Worm (Caenorhabditis elegans) whole organism, midembryonic: Measurements from ENCODE around the gene lipl-4.

Source experiments
- cog-1 ChIP-seq: sonication (generic microtip); optimal IDR thresholded peaks from 2 replicates; lab custom pipeline; 2016; ENCODE audit warnings: missing genetic modification characterization, missing compliant biosample characterization
- flt-1 ChIP-seq: fragments of 200-800 bp; sonication (Bioruptor generic); IDR thresholded peaks from 2 replicates; pipeline ENCODE4 v1.3.6; 2022; ENCODE audit warnings: missing genetic modification characterization, missing compliant biosample characterization
- med-1 ChIP-seq: sonication (generic microtip); optimal IDR thresholded peaks from 2 replicates; lab custom pipeline; 2017; ENCODE audit warnings: missing genetic modification characterization, mild to moderate bottlenecking, missing compliant biosample characterization, antibody characterized with exemption, missing genetic modification reagents; ENCODE audit not compliant: insufficient read depth
- ref-1 ChIP-seq: fragments of 200-800 bp; sonication (Bioruptor generic); conservative IDR thresholded peaks from 2 replicates; pipeline ENCODE4 v1.3.6; 2022; ENCODE audit warnings: missing genetic modification reagents, missing genetic modification characterization, missing compliant biosample characterization
- ztf-29 ChIP-seq: fragments of 200-800 bp; sonication (Bioruptor generic); IDR thresholded peaks from 2 replicates; pipeline ENCODE4 v1.3.6; 2022; ENCODE audit warnings: missing genetic modification reagents, missing genetic modification characterization, missing compliant biosample characterization

- TF ChIP-seq flt-1 (GFP tag; lab: Robert Waterston, UW) = no peak
- TF ChIP-seq ztf-29 (GFP tag; lab: Robert Waterston, UW) = no peak
- TF ChIP-seq cog-1 (tag; lab: Kevin White, UChicago) = no peak
- TF ChIP-seq ref-1 (GFP tag; lab: Robert Waterston, UW) = no peak
- no peak for TF ChIP-seq med-1 (GFP tag; lab: Kevin White, UChicago)
Measured at ce11 chrV:6579992-6580391, 30.0 kb downstream of the lipl-4 start, which contains the start of gene EGAP9.3.
